Worm (Caenorhabditis elegans) whole organism, mixed stage, embryonic: Measurements from ENCODE around the gene srh-60.

Source experiments
- bed-3 ChIP-seq: fragments of 200-800 bp; sonication (Bioruptor generic); optimal IDR thresholded peaks from 3 replicates; lab custom pipeline; 2018; ENCODE audit warnings: mild to moderate bottlenecking, missing genetic modification characterization, moderate library complexity, missing compliant biosample characterization
- lin-32 ChIP-seq: fragments of 200-800 bp; sonication (Bioruptor generic); optimal IDR thresholded peaks from 2 replicates; lab custom pipeline; 2018; ENCODE audit warnings: mild to moderate bottlenecking, missing genetic modification characterization, missing compliant biosample characterization
- mep-1 ChIP-seq: fragments of 150-350 bp; optimal IDR thresholded peaks from 2 replicates; lab custom pipeline; 2017; ENCODE audit warnings: missing biosample characterization, missing genetic modification reagents, missing genetic modification characterization, inconsistent platforms
- nhr-28 ChIP-seq: fragments of 150-350 bp; optimal IDR thresholded peaks from 2 replicates; lab custom pipeline; 2014; ENCODE audit warnings: missing biosample characterization, missing genetic modification characterization
- pha-4 ChIP-seq: fragments of 150-350 bp; optimal IDR thresholded peaks from 2 replicates; lab custom pipeline; 2018; ENCODE audit warnings: missing biosample characterization, missing genetic modification reagents, missing genetic modification characterization

DNA sequence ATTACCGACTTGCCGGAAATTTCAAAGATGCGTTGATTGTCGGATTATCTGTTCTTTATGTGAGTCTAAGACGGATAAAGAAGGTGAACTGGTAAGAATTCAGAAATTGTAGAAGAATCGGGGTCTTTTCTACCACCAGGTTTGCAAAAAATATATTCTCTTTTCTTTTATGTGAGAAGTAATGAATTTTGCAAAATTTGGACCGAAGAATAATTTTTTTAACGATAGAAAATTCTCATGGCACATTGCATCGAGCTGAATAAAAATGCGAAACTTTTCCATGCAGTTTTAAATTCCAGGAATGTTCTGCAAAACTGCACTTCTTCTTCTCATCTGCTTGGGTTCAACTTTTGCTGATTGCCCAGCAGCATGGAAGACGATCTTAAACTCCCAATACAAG is 10.2 kb upstream of the srh-60 start, which contains the start of gene clec-130:
- TF ChIP-seq pha-4 (tag; lab: Kevin White, UChicago) (no peak), nhr-28 (no peak), mep-1 (tag; lab: Kevin White, UChicago) (no peak), bed-3 (GFP tag; lab: Kevin White, UChicago) (no peak), lin-32 (GFP tag; lab: Kevin White, UChicago) (no peak)
